Worm (Caenorhabditis elegans): ENCODE results near the gene bath-47.

ce11 chrII:1640496-1640895 is 38.9 kb downstream of the bath-47 start, which contains the start of gene srh-72:
- TF ChIP-seq him-1 (tag; optimal IDR thresholded peaks at IDR 0.05) (no peak), W03F9.2 (tag; optimal IDR thresholded peaks at IDR 0.05) (no peak), dao-5 (tag; optimal IDR thresholded peaks at IDR 0.05) (no peak)

Data from whole organism, L4/young adult.